Worm (Caenorhabditis elegans) whole organism, L3 larva: ENCODE measurements around the gene F28C1.1.

Source experiments
- ZK546.5 ChIP-seq: sonication (generic microtip); optimal IDR thresholded peaks from 2 replicates; lab custom pipeline; 2017; ENCODE audit warnings: missing biosample characterization, missing genetic modification characterization
- aly-2 ChIP-seq: fragments of 150-350 bp; optimal IDR thresholded peaks from 2 replicates; lab custom pipeline; 2014; ENCODE audit warnings: missing biosample characterization, missing genetic modification characterization
- ceh-28 ChIP-seq: fragments of 150-350 bp; optimal IDR thresholded peaks from 2 replicates; lab custom pipeline; 2014; ENCODE audit warnings: missing biosample characterization, missing genetic modification reagents, missing genetic modification characterization
- ceh-9 ChIP-seq: sonication (generic microtip); optimal IDR thresholded peaks from 2 replicates; lab custom pipeline; 2018; ENCODE audit warnings: missing biosample characterization, missing genetic modification characterization
- egl-27 ChIP-seq: sonication (generic microtip); optimal IDR thresholded peaks from 4 replicates; lab custom pipeline; 2017; ENCODE audit warnings: missing biosample characterization, missing genetic modification reagents, missing genetic modification characterization
- egl-5 ChIP-seq: fragments of 150-350 bp; optimal IDR thresholded peaks from 2 replicates; lab custom pipeline; 2017; ENCODE audit warnings: missing biosample characterization, missing genetic modification reagents, missing genetic modification characterization, inconsistent platforms
- elt-2 ChIP-seq: sonication (generic microtip); optimal IDR thresholded peaks from 2 replicates; lab custom pipeline; 2016; ENCODE audit warnings: missing genetic modification reagents, mild to moderate bottlenecking, missing genetic modification characterization, missing compliant biosample characterization
- elt-3 ChIP-seq, 3 experiments: fragments of 150-350 bp in 1 of 3; sonication (generic microtip) in 2 of 3; optimal IDR thresholded peaks; 2 replicates in 2 of 3; 4 replicates in 1 of 3; lab custom pipeline; 2014 to 2017; ENCODE audit warnings: missing biosample characterization in 3 of 3, missing genetic modification characterization in 3 of 3
- eor-1 ChIP-seq, 2 experiments: fragments of 150-350 bp; optimal IDR thresholded peaks; 2 replicates each; lab custom pipeline; 2014 to 2018; ENCODE audit warnings: missing biosample characterization in 2 of 2, missing genetic modification characterization in 2 of 2
- fkh-10 ChIP-seq: sonication (generic microtip); optimal IDR thresholded peaks from 2 replicates; lab custom pipeline; 2017; ENCODE audit warnings: missing biosample characterization, missing genetic modification reagents, missing genetic modification characterization
- hmg-11 ChIP-seq: sonication (generic microtip); optimal IDR thresholded peaks from 2 replicates; lab custom pipeline; 2016; ENCODE audit warnings: missing genetic modification characterization, missing compliant biosample characterization
- lin-15B ChIP-seq: fragments of 150-350 bp; optimal IDR thresholded peaks from 2 replicates; lab custom pipeline; 2014; ENCODE audit warnings: missing biosample characterization, missing genetic modification characterization
- lsy-12 ChIP-seq: sonication (generic microtip); optimal IDR thresholded peaks from 2 replicates; lab custom pipeline; 2016; ENCODE audit warnings: mild to moderate bottlenecking, missing genetic modification characterization, missing compliant biosample characterization
- mdl-1 ChIP-seq: fragments of 150-350 bp; optimal IDR thresholded peaks from 2 replicates; lab custom pipeline; 2014; ENCODE audit warnings: missing biosample characterization, missing genetic modification characterization
- mml-1 ChIP-seq: fragments of 150-350 bp; sonication (generic microtip); optimal IDR thresholded peaks from 3 replicates; lab custom pipeline; 2014; ENCODE audit warnings: missing biosample characterization, missing genetic modification characterization
- nhr-11 ChIP-seq: fragments of 150-350 bp; optimal IDR thresholded peaks from 2 replicates; lab custom pipeline; 2014; ENCODE audit warnings: missing biosample characterization, missing genetic modification characterization
- nhr-23 ChIP-seq: fragments of 150-350 bp; optimal IDR thresholded peaks from 2 replicates; lab custom pipeline; 2014; ENCODE audit warnings: missing biosample characterization, missing genetic modification reagents, missing genetic modification characterization
- nhr-25 ChIP-seq: sonication (generic microtip); optimal IDR thresholded peaks from 2 replicates; lab custom pipeline; 2017; ENCODE audit warnings: missing biosample characterization, missing genetic modification characterization
- nhr-67 ChIP-seq: fragments of 150-350 bp; optimal IDR thresholded peaks from 2 replicates; lab custom pipeline; 2014; ENCODE audit warnings: missing biosample characterization, missing genetic modification characterization
- nhr-76 ChIP-seq: fragments of 150-350 bp; sonication (generic microtip); optimal IDR thresholded peaks from 5 replicates; lab custom pipeline; 2014; ENCODE audit warnings: missing biosample characterization, missing genetic modification characterization
- nhr-77 ChIP-seq: fragments of 150-350 bp; optimal IDR thresholded peaks from 2 replicates; lab custom pipeline; 2014; ENCODE audit warnings: missing biosample characterization, missing genetic modification characterization
- pha-4 ChIP-seq: fragments of 150-350 bp; optimal IDR thresholded peaks from 2 replicates; lab custom pipeline; 2014; ENCODE audit warnings: missing biosample characterization, missing genetic modification reagents, missing genetic modification characterization
- pqm-1 ChIP-seq: fragments of 150-350 bp; optimal IDR thresholded peaks from 2 replicates; lab custom pipeline; 2017; ENCODE audit warnings: missing biosample characterization, missing genetic modification characterization, inconsistent platforms
- skn-1 ChIP-seq: fragments of 150-350 bp; optimal IDR thresholded peaks from 2 replicates; lab custom pipeline; 2014; ENCODE audit warnings: missing biosample characterization, missing genetic modification characterization
- unc-39 ChIP-seq: sonication (generic microtip); optimal IDR thresholded peaks from 4 replicates; lab custom pipeline; 2017; ENCODE audit warnings: missing biosample characterization, missing genetic modification characterization
- unc-62 ChIP-seq: fragments of 150-350 bp; sonication (generic microtip); optimal IDR thresholded peaks from 4 replicates; lab custom pipeline; 2014; ENCODE audit warnings: missing biosample characterization, missing genetic modification reagents, missing genetic modification characterization
- ztf-11 ChIP-seq: fragments of 150-350 bp; optimal IDR thresholded peaks from 2 replicates; lab custom pipeline; 2014; ENCODE audit warnings: missing biosample characterization, missing genetic modification characterization
- ztf-4 ChIP-seq: fragments of 150-350 bp; optimal IDR thresholded peaks from 2 replicates; lab custom pipeline; 2014; ENCODE audit warnings: missing biosample characterization, missing genetic modification characterization

The F28C1.1 gene

DNA sequence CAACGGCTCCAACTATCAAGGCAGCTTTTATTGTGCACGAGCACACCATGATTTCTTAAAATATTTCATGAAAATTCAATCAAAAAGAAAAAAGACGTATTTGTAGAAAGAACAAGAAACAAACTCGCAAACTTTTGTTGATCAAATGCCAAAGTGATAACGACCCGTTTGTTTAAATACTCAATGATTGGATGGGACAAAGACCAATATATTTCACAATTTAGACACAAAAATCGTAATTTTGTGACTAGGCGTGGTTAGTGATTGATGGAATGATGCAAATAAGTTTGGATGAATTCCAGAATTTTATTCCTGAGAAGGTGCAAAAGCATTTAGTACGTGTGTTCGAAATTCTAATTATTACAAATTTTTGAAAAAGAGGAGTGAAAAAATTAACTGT is 34.9 kb upstream of the F28C1.1 start, which contains the start of gene cdr-2:
cdr-2 (minus strand) TSS at position 54 of the 400 bp plus-strand sequence.
- no peak for TF ChIP-seq eor-1 (tag; optimal IDR thresholded peaks at IDR 0.05; lab: Kevin White, UChicago)
- TF ChIP-seq egl-5 = no peak
- TF ChIP-seq ztf-4 (tag; lab: Kevin White, UChicago) = no peak
- TF ChIP-seq aly-2 = no peak
- peak; percentile 78 for TF ChIP-seq elt-2 (tag; lab: Kevin White, UChicago)
- TF ChIP-seq skn-1 (tag; lab: Kevin White, UChicago) = no peak
- peak; percentile 79 for TF ChIP-seq pqm-1 (tag; lab: Kevin White, UChicago)
- TF ChIP-seq unc-39 (tag; lab: Kevin White, UChicago) = no peak

- TF ChIP-seq pha-4 = no peak
- TF ChIP-seq unc-62 (GFP tag; lab: Kevin White, UChicago) = no peak
Measured at ce11 chrV:12417277-12417676, 33.3 kb upstream of the F28C1.1 start, which contains the start of gene cdr-3. Gene cdr-3, minus strand, starts transcription at chrV:12417377.

DNA sequence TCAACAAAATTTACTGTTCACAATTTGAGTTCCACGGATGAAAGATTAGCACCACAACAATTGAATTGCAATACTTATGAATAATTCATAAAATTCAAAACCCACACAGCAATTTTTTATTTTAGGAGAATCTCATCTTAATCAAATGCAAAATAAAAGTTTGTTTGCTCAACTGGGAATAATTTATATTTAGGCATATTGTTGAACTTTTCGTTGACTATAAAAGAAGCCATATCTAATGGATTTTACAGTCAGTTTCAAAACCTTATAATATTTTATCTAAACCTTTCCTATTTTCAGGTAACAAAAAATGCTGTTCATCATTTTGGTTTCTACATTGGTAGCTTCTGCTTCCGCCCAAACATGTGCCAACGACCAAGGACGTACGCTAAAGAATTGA is 32.3 kb upstream of the F28C1.1 start, which contains the start of gene C54D10.3:
C54D10.3 (plus strand) TSS at position 301 of the 400 bp plus-strand sequence.
- TF ChIP-seq eor-1 (tag; optimal IDR thresholded peaks at IDR 0.05; lab: Kevin White, UChicago) = no peak
- no peak for TF ChIP-seq nhr-67 (tag; lab: Kevin White, UChicago)
- no peak for TF ChIP-seq mml-1 (tag; lab: Kevin White, UChicago)

- TF ChIP-seq egl-27 (tag; lab: Kevin White, UChicago) (no peak), nhr-25 (tag; lab: Kevin White, UChicago) (no peak)
Measured at ce11 chrV:12420843-12421242, 29.8 kb upstream of the F28C1.1 start, which contains the start of gene C54D10.4. Gene C54D10.4, minus strand, starts transcription at chrV:12420943.

ce11 chrV:12421360-12421759 is 29.2 kb upstream of the F28C1.1 start:
- TF ChIP-seq nhr-76 (tag; lab: Kevin White, UChicago) (no peak), hmg-11 (tag; lab: Kevin White, UChicago) (no peak), mdl-1 (tag; lab: Kevin White, UChicago) (no peak), ZK546.5 (no peak), skn-1 (tag; lab: Kevin White, UChicago) (no peak), nhr-77 (tag; lab: Kevin White, UChicago) (no peak), nhr-11 (tag; lab: Kevin White, UChicago) (no peak), mml-1 (tag; lab: Kevin White, UChicago) (no peak)

DNA sequence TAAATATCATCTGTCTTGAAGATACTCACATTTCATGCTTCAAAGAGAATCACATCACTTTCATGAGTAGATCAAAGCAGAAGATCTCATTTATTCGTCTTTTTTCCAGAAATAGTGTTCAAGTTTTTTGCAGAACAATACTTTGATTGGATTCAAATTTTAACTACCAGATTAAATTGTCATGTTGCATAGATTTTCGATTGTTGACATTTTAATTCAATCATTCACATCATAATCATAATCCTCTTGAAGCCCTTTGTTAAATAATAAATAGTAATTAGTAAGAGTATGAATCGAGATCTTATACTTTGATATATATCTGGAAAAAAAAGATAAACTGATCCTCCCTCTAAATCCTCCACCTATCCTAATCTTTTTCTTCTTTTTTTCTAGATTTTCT is 22.8 kb upstream of the F28C1.1 start:
- TF ChIP-seq eor-1 (tag; optimal IDR thresholded peaks at IDR 0.05; lab: Kevin White, UChicago) (no peak), nhr-67 (tag; lab: Kevin White, UChicago) (no peak), lin-15B (tag; lab: Kevin White, UChicago) (no peak), ceh-9 (tag; lab: Kevin White, UChicago) (no peak), elt-3 (tag; optimal IDR thresholded peaks at IDR 0.05; lab: Kevin White, UChicago) (no peak)

- TF ChIP-seq egl-27 (tag; lab: Kevin White, UChicago) = no peak
- no peak for TF ChIP-seq ztf-4 (tag; lab: Kevin White, UChicago)
- no peak for TF ChIP-seq ceh-28 (tag; lab: Kevin White, UChicago)
- no peak for TF ChIP-seq fkh-10 (GFP tag; lab: Kevin White, UChicago)
- no peak for TF ChIP-seq nhr-23 (tag; lab: Kevin White, UChicago)
- TF ChIP-seq ztf-11 (tag; lab: Kevin White, UChicago) = no peak
Measured at ce11 chrV:12429039-12429438, 21.6 kb upstream of the F28C1.1 start, which contains the start of gene C54D10.5. Gene C54D10.5, plus strand, starts transcription at chrV:12429339.

DNA sequence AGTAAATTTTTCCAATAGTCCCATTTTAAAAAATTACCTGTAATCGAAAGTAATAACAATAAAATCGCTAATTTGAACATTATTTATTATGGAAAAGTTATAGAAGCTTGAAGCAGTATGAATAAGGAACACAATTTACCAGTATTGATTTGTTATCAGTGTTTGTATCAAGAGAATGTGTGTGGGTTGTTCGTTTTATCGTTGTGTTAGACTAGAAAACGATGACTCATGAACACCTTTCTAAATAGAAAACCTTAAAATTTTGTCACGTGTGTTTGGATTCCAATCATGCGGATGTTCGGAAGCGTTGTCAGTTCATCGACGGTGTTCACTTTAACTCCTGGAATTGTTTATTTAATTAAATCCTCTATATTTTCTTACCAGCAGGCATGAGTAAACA is 18.5 kb upstream of the F28C1.1 start, which contains the start of gene C54D10.13:
C54D10.13 (minus strand) TSS at position 179 of the 400 bp plus-strand sequence.
- no peak for TF ChIP-seq ZK546.5
- no peak for TF ChIP-seq aly-2
- no peak for TF ChIP-seq lsy-12 (tag; lab: Kevin White, UChicago)
- no peak for TF ChIP-seq fkh-10 (GFP tag; lab: Kevin White, UChicago)
- TF ChIP-seq pqm-1 (tag; lab: Kevin White, UChicago) = peak; percentile 62
- TF ChIP-seq elt-2 (tag; lab: Kevin White, UChicago) = peak; percentile 48
